Worm (Caenorhabditis elegans) whole organism, L3 larva: ENCODE results near the gene zig-6.
A peak's percentile ranks its signal among the peaks of the same experiment; 100 is the strongest.

Experiments
- R02D3.7 ChIP-seq: fragments of 150-350 bp; optimal IDR thresholded peaks from 2 replicates; lab custom pipeline; 2014; ENCODE audit warnings: missing biosample characterization, missing genetic modification characterization
- ceh-16 ChIP-seq: sonication (generic microtip); optimal IDR thresholded peaks from 2 replicates; lab custom pipeline; 2017; ENCODE audit warnings: missing biosample characterization, missing genetic modification characterization
- ceh-9 ChIP-seq: sonication (generic microtip); optimal IDR thresholded peaks from 2 replicates; lab custom pipeline; 2018; ENCODE audit warnings: missing biosample characterization, missing genetic modification characterization
- daf-12 ChIP-seq: fragments of 150-350 bp; optimal IDR thresholded peaks from 2 replicates; lab custom pipeline; 2014; ENCODE audit warnings: missing biosample characterization, missing genetic modification reagents, missing genetic modification characterization
- egl-27 ChIP-seq: sonication (generic microtip); optimal IDR thresholded peaks from 4 replicates; lab custom pipeline; 2017; ENCODE audit warnings: missing biosample characterization, missing genetic modification reagents, missing genetic modification characterization
- egl-5 ChIP-seq: fragments of 150-350 bp; optimal IDR thresholded peaks from 2 replicates; lab custom pipeline; 2017; ENCODE audit warnings: missing biosample characterization, missing genetic modification reagents, missing genetic modification characterization, inconsistent platforms
- elt-2 ChIP-seq: sonication (generic microtip); optimal IDR thresholded peaks from 2 replicates; lab custom pipeline; 2016; ENCODE audit warnings: missing genetic modification reagents, mild to moderate bottlenecking, missing genetic modification characterization, missing compliant biosample characterization
- elt-3 ChIP-seq, 3 experiments: fragments of 150-350 bp in 1 of 3; sonication (generic microtip) in 2 of 3; optimal IDR thresholded peaks; 2 replicates in 2 of 3; 4 replicates in 1 of 3; lab custom pipeline; 2014 to 2017; ENCODE audit warnings: missing biosample characterization in 3 of 3, missing genetic modification characterization in 3 of 3
- fkh-10 ChIP-seq: sonication (generic microtip); optimal IDR thresholded peaks from 2 replicates; lab custom pipeline; 2017; ENCODE audit warnings: missing biosample characterization, missing genetic modification reagents, missing genetic modification characterization
- fkh-2 ChIP-seq: fragments of 150-350 bp; optimal IDR thresholded peaks from 2 replicates; lab custom pipeline; 2014; ENCODE audit warnings: missing biosample characterization, missing genetic modification reagents, missing genetic modification characterization
- hmg-11 ChIP-seq: sonication (generic microtip); optimal IDR thresholded peaks from 2 replicates; lab custom pipeline; 2016; ENCODE audit warnings: missing genetic modification characterization, missing compliant biosample characterization
- jun-1 ChIP-seq: fragments of 150-350 bp; optimal IDR thresholded peaks from 2 replicates; lab custom pipeline; 2014; ENCODE audit warnings: missing biosample characterization, missing genetic modification reagents, missing genetic modification characterization
- lin-39 ChIP-seq: fragments of 150-350 bp; optimal IDR thresholded peaks from 2 replicates; lab custom pipeline; 2018; ENCODE audit warnings: missing biosample characterization, missing genetic modification reagents, missing genetic modification characterization
- mml-1 ChIP-seq: fragments of 150-350 bp; sonication (generic microtip); optimal IDR thresholded peaks from 3 replicates; lab custom pipeline; 2014; ENCODE audit warnings: missing biosample characterization, missing genetic modification characterization
- nfya-1 ChIP-seq: sonication (generic microtip); optimal IDR thresholded peaks from 2 replicates; lab custom pipeline; 2017; ENCODE audit warnings: missing genetic modification characterization, mild to moderate bottlenecking, missing compliant biosample characterization, antibody characterized with exemption, moderate library complexity; ENCODE audit not compliant: insufficient read depth
- nhr-11 ChIP-seq: fragments of 150-350 bp; optimal IDR thresholded peaks from 2 replicates; lab custom pipeline; 2014; ENCODE audit warnings: missing biosample characterization, missing genetic modification characterization
- nhr-12 ChIP-seq: fragments of 150-350 bp; optimal IDR thresholded peaks from 2 replicates; lab custom pipeline; 2014; ENCODE audit warnings: missing biosample characterization, missing genetic modification characterization
- nhr-23 ChIP-seq: fragments of 150-350 bp; optimal IDR thresholded peaks from 2 replicates; lab custom pipeline; 2014; ENCODE audit warnings: missing biosample characterization, missing genetic modification reagents, missing genetic modification characterization
- nhr-25 ChIP-seq: sonication (generic microtip); optimal IDR thresholded peaks from 2 replicates; lab custom pipeline; 2017; ENCODE audit warnings: missing biosample characterization, missing genetic modification characterization
- nhr-67 ChIP-seq: fragments of 150-350 bp; optimal IDR thresholded peaks from 2 replicates; lab custom pipeline; 2014; ENCODE audit warnings: missing biosample characterization, missing genetic modification characterization
- nhr-76 ChIP-seq: fragments of 150-350 bp; sonication (generic microtip); optimal IDR thresholded peaks from 5 replicates; lab custom pipeline; 2014; ENCODE audit warnings: missing biosample characterization, missing genetic modification characterization
- nhr-77 ChIP-seq: fragments of 150-350 bp; optimal IDR thresholded peaks from 2 replicates; lab custom pipeline; 2014; ENCODE audit warnings: missing biosample characterization, missing genetic modification characterization
- pha-4 ChIP-seq: fragments of 150-350 bp; optimal IDR thresholded peaks from 2 replicates; lab custom pipeline; 2014; ENCODE audit warnings: missing biosample characterization, missing genetic modification reagents, missing genetic modification characterization
- pqm-1 ChIP-seq: fragments of 150-350 bp; optimal IDR thresholded peaks from 2 replicates; lab custom pipeline; 2017; ENCODE audit warnings: missing biosample characterization, missing genetic modification characterization, inconsistent platforms
- sea-2 ChIP-seq: fragments of 150-350 bp; sonication (generic microtip); optimal IDR thresholded peaks from 4 replicates; lab custom pipeline; 2014; ENCODE audit warnings: missing biosample characterization, missing genetic modification reagents, missing genetic modification characterization
- skn-1 ChIP-seq: fragments of 150-350 bp; optimal IDR thresholded peaks from 2 replicates; lab custom pipeline; 2014; ENCODE audit warnings: missing biosample characterization, missing genetic modification characterization
- snpc-4 ChIP-seq: fragments of 150-350 bp; optimal IDR thresholded peaks from 2 replicates; lab custom pipeline; 2014; ENCODE audit warnings: missing biosample characterization, missing genetic modification characterization
- tbx-2 ChIP-seq: sonication (generic microtip); optimal IDR thresholded peaks from 2 replicates; lab custom pipeline; 2016; ENCODE audit warnings: mild to moderate bottlenecking, missing genetic modification characterization, missing compliant biosample characterization
- unc-39 ChIP-seq: sonication (generic microtip); optimal IDR thresholded peaks from 4 replicates; lab custom pipeline; 2017; ENCODE audit warnings: missing biosample characterization, missing genetic modification characterization
- unc-62 ChIP-seq: fragments of 150-350 bp; sonication (generic microtip); optimal IDR thresholded peaks from 4 replicates; lab custom pipeline; 2014; ENCODE audit warnings: missing biosample characterization, missing genetic modification reagents, missing genetic modification characterization

zig-6 gene

ce11 chrX:5207819-5208218 is 18.9 kb upstream of the zig-6 start:
- TF ChIP-seq elt-2 (peak; percentile 56), pha-4 (tag; lab: Kevin White, UChicago) (peak; percentile 63), mml-1 (no peak)

ce11 chrX:5205561-5205960 is 16.7 kb upstream of the zig-6 start, which contains the start of gene H28G03.2:
Gene H28G03.2 (plus strand): TSS chrX:5205760.
- TF ChIP-seq elt-2: peak; percentile 14
- no peak for TF ChIP-seq snpc-4 (tag; lab: Kevin White, UChicago)
- peak; percentile 1 for TF ChIP-seq nfya-1
- no peak for TF ChIP-seq R02D3.7
- TF ChIP-seq jun-1 (tag; lab: Kevin White, UChicago): no peak
- TF ChIP-seq lin-39 (tag; lab: Kevin White, UChicago): peak; percentile 15
- peak; percentile 2 for TF ChIP-seq hmg-11 (tag; lab: Kevin White, UChicago)

ce11 chrX:5202923-5203322 is 14.0 kb upstream of the zig-6 start:
- TF ChIP-seq unc-39 (tag; lab: Kevin White, UChicago): no peak
- no peak for TF ChIP-seq ceh-9

ce11 chrX:5202399-5202798 is 13.5 kb upstream of the zig-6 start:
- peak; percentile 18 for TF ChIP-seq pqm-1 (tag; lab: Kevin White, UChicago)
- TF ChIP-seq elt-2: peak; percentile 52
- TF ChIP-seq sea-2 (GFP tag; lab: Kevin White, UChicago): no peak

ce11 chrX:5201860-5202259 is 13.0 kb upstream of the zig-6 start:
- TF ChIP-seq nhr-25 (no peak), egl-5 (tag; lab: Kevin White, UChicago) (peak; percentile 83), lin-39 (tag; lab: Kevin White, UChicago) (peak; percentile 53)

ce11 chrX:5199825-5200373 is 11.0 kb upstream of the zig-6 start:
- TF ChIP-seq egl-5 (tag; lab: Kevin White, UChicago) (peak; percentile 27), skn-1 (tag; lab: Kevin White, UChicago) (no peak), ceh-16 (tag; lab: Kevin White, UChicago) (no peak), unc-62 (GFP tag; lab: Kevin White, UChicago) (peak; percentile 58), nhr-67 (tag; lab: Kevin White, UChicago) (no peak), nhr-11 (tag; lab: Kevin White, UChicago) (peak; percentile 72), sea-2 (GFP tag; lab: Kevin White, UChicago) (no peak), nhr-23 (tag; lab: Kevin White, UChicago) (no peak)
- TF ChIP-seq, all 47 proteins: peak for 3

ce11 chrX:5199245-5199644 is 10.4 kb upstream of the zig-6 start:
- no peak for TF ChIP-seq fkh-10
- TF ChIP-seq egl-27 (tag; lab: Kevin White, UChicago): no peak
- no peak for TF ChIP-seq nhr-76 (tag; lab: Kevin White, UChicago)
- TF ChIP-seq nhr-77: no peak
- TF ChIP-seq fkh-2: no peak
- no peak for TF ChIP-seq daf-12 (tag; lab: Kevin White, UChicago)
- no peak for TF ChIP-seq nhr-11 (tag; lab: Kevin White, UChicago)
- TF ChIP-seq ceh-9: no peak
- no peak for TF ChIP-seq unc-62 (GFP tag; lab: Kevin White, UChicago)
- no peak for TF ChIP-seq hmg-11 (tag; lab: Kevin White, UChicago)
- no peak for TF ChIP-seq elt-3 (tag; optimal IDR thresholded peaks at IDR 0.05; lab: Kevin White, UChicago)
- no peak for TF ChIP-seq ceh-16 (tag; lab: Kevin White, UChicago)
- TF ChIP-seq tbx-2 (tag; lab: Kevin White, UChicago): no peak
- TF ChIP-seq pha-4 (tag; lab: Kevin White, UChicago): no peak
- no peak for TF ChIP-seq jun-1 (tag; lab: Kevin White, UChicago)
- no peak for TF ChIP-seq mml-1
- TF ChIP-seq nhr-12: no peak
- TF ChIP-seq lin-39 (tag; lab: Kevin White, UChicago): no peak
